Worm (Caenorhabditis elegans): ENCODE data around the gene W03C9.2.

ce11 chrII:11916555-11916941 lies 45.6 kb upstream of the W03C9.2 start:
- no peak for TF ChIP-seq nhr-11 (tag; optimal IDR thresholded peaks at IDR 0.05)
- TF ChIP-seq sox-4 (tag; optimal IDR thresholded peaks at IDR 0.05) = no peak
- TF ChIP-seq tbx-2 (tag; optimal IDR thresholded peaks at IDR 0.05) = no peak
- no peak for TF ChIP-seq K02D7.2 (tag; optimal IDR thresholded peaks at IDR 0.05)
- TF ChIP-seq ceh-22 (tag; optimal IDR thresholded peaks at IDR 0.05) = no peak
- TF ChIP-seq ceh-9 (tag; optimal IDR thresholded peaks at IDR 0.05) = no peak
- TF ChIP-seq ceh-19 (GFP tag; optimal IDR thresholded peaks at IDR 0.05) = no peak
- TF ChIP-seq pqm-1 (tag; optimal IDR thresholded peaks at IDR 0.05) = no peak
- TF ChIP-seq ama-1 (optimal IDR thresholded peaks at IDR 0.05) = no peak
- no peak for TF ChIP-seq unc-86 (tag; optimal IDR thresholded peaks at IDR 0.05)
- TF ChIP-seq nfya-1 (tag; optimal IDR thresholded peaks at IDR 0.05) = no peak
- no peak for TF ChIP-seq eyg-1 (tag; optimal IDR thresholded peaks at IDR 0.05)
- TF ChIP-seq ceh-18 (tag; optimal IDR thresholded peaks at IDR 0.05) = no peak
- no peak for TF ChIP-seq unc-55 (GFP tag; optimal IDR thresholded peaks at IDR 0.05)
